Fruit fly (Drosophila melanogaster): ENCODE measurements around the gene cpx.

- TF ChIP-seq Ets98B (GFP tag; IDR thresholded peaks at IDR 0.05) (no peak), Snoo (tag; optimal IDR thresholded peaks at IDR 0.05) (no peak), CG14655 (GFP tag; optimal IDR thresholded peaks at IDR 0.05) (no peak), CG4496 (GFP tag; IDR thresholded peaks at IDR 0.05) (no peak), gl (tag; optimal IDR thresholded peaks at IDR 0.05) (no peak), CG13204 (GFP tag; optimal IDR thresholded peaks at IDR 0.05) (no peak), Pif1B (GFP tag; optimal IDR thresholded peaks at IDR 0.05) (no peak), CG10348 (GFP tag; IDR thresholded peaks at IDR 0.05) (no peak), fd96Ca (GFP tag; IDR thresholded peaks at IDR 0.05) (no peak), CG15710 (tag; optimal IDR thresholded peaks at IDR 0.05) (no peak)
Measured at dm6 chr3R:4350199-4350598, 70.2 kb downstream of the cpx start.
